Fruit fly (Drosophila melanogaster) whole organism, embryonic: Measurements from ENCODE around the gene Mct1.

ENCODE experiments used
- Atf-2 ChIP-seq: fragments of 200-800 bp; sonication (Bioruptor generic); optimal IDR thresholded peaks from 2 replicates; lab custom pipeline; 2016; ENCODE audit warnings: missing biosample characterization, missing genetic modification characterization
- Bgb ChIP-seq: fragments of 200-800 bp; sonication (Bioruptor generic); IDR thresholded peaks from 2 replicates; pipeline ENCODE4 v1.3.6; 2022; ENCODE audit warnings: missing biosample characterization, missing genetic modification characterization; ENCODE audit not compliant: partially characterized antibody
- CG1024 ChIP-seq: fragments of 200-800 bp; sonication (Bioruptor generic); IDR thresholded peaks from 2 replicates; pipeline ENCODE4 v1.3.6; 2022; ENCODE audit warnings: missing biosample characterization, missing genetic modification characterization
- CG11398 ChIP-seq: fragments of 200-800 bp; sonication (Bioruptor generic); optimal IDR thresholded peaks from 2 replicates; lab custom pipeline; 2016; ENCODE audit warnings: missing biosample characterization, missing genetic modification characterization
- CG12659 ChIP-seq: fragments of 200-800 bp; sonication (Bioruptor generic); optimal IDR thresholded peaks from 3 replicates; lab custom pipeline; 2017; ENCODE audit warnings: mild to moderate bottlenecking, missing biosample characterization, missing genetic modification reagents, missing genetic modification characterization
- CG15514 ChIP-seq: fragments of 200-800 bp; sonication (Bioruptor generic); optimal IDR thresholded peaks from 3 replicates; lab custom pipeline; 2017; ENCODE audit warnings: missing biosample characterization, missing genetic modification characterization, mild to moderate bottlenecking, moderate library complexity, missing genetic modification reagents
- CG18011 ChIP-seq: fragments of 200-800 bp; sonication (Bioruptor generic); optimal IDR thresholded peaks from 2 replicates; lab custom pipeline; 2017; ENCODE audit warnings: missing biosample characterization, missing genetic modification characterization, mild to moderate bottlenecking, moderate library complexity, missing genotype
- CG2116 ChIP-seq: fragments of 200-800 bp; sonication (Bioruptor generic); optimal IDR thresholded peaks from 3 replicates; lab custom pipeline; 2018; ENCODE audit warnings: missing biosample characterization, mild to moderate bottlenecking, missing genetic modification characterization
- CG34224 ChIP-seq: fragments of 200-800 bp; sonication (Bioruptor generic); IDR thresholded peaks from 3 replicates; pipeline ENCODE4 v1.3.6; 2022; ENCODE audit warnings: missing biosample characterization, missing genetic modification characterization; ENCODE audit not compliant: partially characterized antibody
- CG34376 ChIP-seq: fragments of 200-800 bp; sonication (Bioruptor generic); optimal IDR thresholded peaks from 2 replicates; lab custom pipeline; 2018; ENCODE audit warnings: missing biosample characterization, mild to moderate bottlenecking, missing genetic modification characterization
- CG34422 ChIP-seq: fragments of 200-800 bp; sonication (Bioruptor generic); IDR thresholded peaks from 3 replicates; pipeline ENCODE4 v1.3.6; 2022; ENCODE audit warnings: missing biosample characterization, missing genetic modification characterization
- CG6791 ChIP-seq: fragments of 200-800 bp; sonication (Bioruptor generic); IDR thresholded peaks from 3 replicates; pipeline ENCODE4 v1.3.6; 2022; ENCODE audit warnings: missing biosample characterization, missing genetic modification characterization; ENCODE audit not compliant: partially characterized antibody
- CG9437 ChIP-seq: fragments of 200-800 bp; sonication (Bioruptor generic); optimal IDR thresholded peaks from 2 replicates; lab custom pipeline; 2018; ENCODE audit warnings: missing biosample characterization, mild to moderate bottlenecking, missing genetic modification characterization
- CG9797 ChIP-seq: fragments of 200-800 bp; sonication (Bioruptor generic); optimal IDR thresholded peaks from 3 replicates; lab custom pipeline; 2018; ENCODE audit warnings: missing biosample characterization, mild to moderate bottlenecking, missing genetic modification characterization
- Doc3 ChIP-seq: fragments of 200-800 bp; sonication (Bioruptor generic); IDR thresholded peaks from 3 replicates; pipeline ENCODE4 v1.3.6; 2022; ENCODE audit warnings: missing biosample characterization, missing genetic modification characterization; ENCODE audit not compliant: partially characterized antibody
- Dref ChIP-seq: fragments of 200-800 bp; sonication (Bioruptor generic); IDR thresholded peaks from 2 replicates; pipeline ENCODE4 v1.3.6; 2022; ENCODE audit warnings: missing biosample characterization, missing genetic modification characterization
- E2f2 ChIP-seq: fragments of 200-800 bp; sonication (Bioruptor generic); IDR thresholded peaks from 2 replicates; pipeline ENCODE4 v1.3.6; 2022; ENCODE audit warnings: missing biosample characterization, missing genetic modification characterization
- Ets97D ChIP-seq: fragments of 200-800 bp; sonication (Bioruptor generic); optimal IDR thresholded peaks from 3 replicates; lab custom pipeline; 2016; ENCODE audit warnings: missing biosample characterization, missing genetic modification characterization
- Gsc ChIP-seq: fragments of 200-800 bp; sonication (Bioruptor generic); IDR thresholded peaks from 2 replicates; pipeline ENCODE4 v1.3.6; 2022; ENCODE audit warnings: missing biosample characterization, missing genetic modification characterization
- HmgZ ChIP-seq: fragments of 200-800 bp; sonication (Bioruptor generic); optimal IDR thresholded peaks from 2 replicates; lab custom pipeline; 2018; ENCODE audit warnings: missing biosample characterization, mild to moderate bottlenecking, missing genetic modification characterization
- MESR4 ChIP-seq: fragments of 200-800 bp; sonication (Bioruptor generic); optimal IDR thresholded peaks from 2 replicates; lab custom pipeline; 2018; ENCODE audit warnings: missing biosample characterization, mild to moderate bottlenecking, missing genetic modification characterization, moderate library complexity
- Max ChIP-seq: fragments of 200-800 bp; sonication (Bioruptor generic); optimal IDR thresholded peaks from 2 replicates; lab custom pipeline; 2016; ENCODE audit warnings: missing biosample characterization, mild to moderate bottlenecking, missing genetic modification characterization
- Mes4 ChIP-seq: fragments of 200-800 bp; sonication (Bioruptor generic); optimal IDR thresholded peaks from 2 replicates; lab custom pipeline; 2016; ENCODE audit warnings: missing biosample characterization, missing genetic modification characterization
- Myb ChIP-seq: fragments of 200-800 bp; sonication (Bioruptor generic); optimal IDR thresholded peaks from 2 replicates; lab custom pipeline; 2016; ENCODE audit warnings: missing biosample characterization, missing genetic modification characterization
- Pdp1 ChIP-seq, 2 experiments: fragments of 200-800 bp; sonication (Bioruptor generic); optimal IDR thresholded peaks; 3 replicates each; lab custom pipeline; 2016; ENCODE audit warnings: missing biosample characterization in 2 of 2, missing genetic modification characterization in 2 of 2, mild to moderate bottlenecking in 1 of 2, moderate library complexity in 1 of 2
- Scr ChIP-seq: fragments of 200-800 bp; sonication (Bioruptor generic); IDR thresholded peaks from 2 replicates; pipeline ENCODE4 v1.3.6; 2022; ENCODE audit warnings: missing biosample characterization, missing genetic modification characterization; ENCODE audit not compliant: partially characterized antibody
- Sry-δ ChIP-seq: fragments of 200-800 bp; sonication (Bioruptor generic); optimal IDR thresholded peaks from 2 replicates; lab custom pipeline; 2016; ENCODE audit warnings: missing biosample characterization, missing genetic modification characterization
- ato ChIP-seq: fragments of 200-800 bp; sonication (Bioruptor generic); IDR thresholded peaks from 2 replicates; pipeline ENCODE4 v1.3.6; 2022; ENCODE audit warnings: missing biosample characterization, missing genetic modification characterization; ENCODE audit not compliant: partially characterized antibody
- bbx ChIP-seq: fragments of 200-800 bp; sonication (Bioruptor generic); IDR thresholded peaks from 2 replicates; pipeline ENCODE4 v1.3.6; 2022; ENCODE audit warnings: missing biosample characterization, missing genetic modification characterization; ENCODE audit not compliant: partially characterized antibody
- cg ChIP-seq: fragments of 200-800 bp; sonication (Bioruptor generic); optimal IDR thresholded peaks from 3 replicates; lab custom pipeline; 2019; ENCODE audit warnings: missing biosample characterization, mild to moderate bottlenecking, missing genetic modification characterization, moderate library complexity
- chinmo ChIP-seq: fragments of 200-800 bp; sonication (Bioruptor generic); IDR thresholded peaks from 4 replicates; pipeline ENCODE4 v1.3.6; 2022; ENCODE audit warnings: missing biosample characterization, missing genetic modification characterization; ENCODE audit not compliant: partially characterized antibody
- crp ChIP-seq, 2 experiments: fragments of 200-800 bp; sonication (Bioruptor generic); optimal IDR thresholded peaks; 2 replicates in 1 of 2; 3 replicates in 1 of 2; lab custom pipeline; 2017; ENCODE audit warnings: missing biosample characterization in 2 of 2, missing genetic modification characterization in 2 of 2, mild to moderate bottlenecking in 1 of 2, moderate library complexity in 1 of 2
- dm ChIP-seq: fragments of 200-800 bp; sonication (Bioruptor generic); optimal IDR thresholded peaks from 3 replicates; lab custom pipeline; 2016; ENCODE audit warnings: missing biosample characterization, missing genetic modification characterization
- gsb-n ChIP-seq: fragments of 200-800 bp; sonication (Bioruptor generic); optimal IDR thresholded peaks from 3 replicates; lab custom pipeline; 2018; ENCODE audit warnings: missing biosample characterization, mild to moderate bottlenecking, missing genetic modification characterization
- hb ChIP-seq: fragments of 200-800 bp; sonication (Bioruptor generic); IDR thresholded peaks from 3 replicates; pipeline ENCODE4 v1.3.6; 2022; ENCODE audit warnings: missing biosample characterization, missing genetic modification characterization; ENCODE audit not compliant: partially characterized antibody
- hbn ChIP-seq: fragments of 200-800 bp; sonication (Bioruptor generic); IDR thresholded peaks from 2 replicates; pipeline ENCODE4 v1.3.6; 2022; ENCODE audit warnings: missing biosample characterization, missing genetic modification characterization; ENCODE audit not compliant: partially characterized antibody
- inv ChIP-seq: fragments of 200-800 bp; sonication (Bioruptor generic); IDR thresholded peaks from 2 replicates; pipeline ENCODE4 v1.3.6; 2022; ENCODE audit warnings: missing biosample characterization, missing genetic modification characterization; ENCODE audit not compliant: partially characterized antibody
- mld ChIP-seq: fragments of 200-800 bp; sonication (Bioruptor generic); IDR thresholded peaks from 3 replicates; pipeline ENCODE4 v1.3.6; 2022; ENCODE audit warnings: missing biosample characterization, missing genetic modification characterization; ENCODE audit not compliant: partially characterized antibody
- nmo ChIP-seq: fragments of 200-800 bp; sonication (Bioruptor generic); optimal IDR thresholded peaks from 2 replicates; lab custom pipeline; 2018; ENCODE audit warnings: missing biosample characterization, mild to moderate bottlenecking, missing genetic modification characterization, moderate library complexity
- phol ChIP-seq: fragments of 200-800 bp; sonication (Bioruptor generic); optimal IDR thresholded peaks from 3 replicates; lab custom pipeline; 2018; ENCODE audit warnings: missing biosample characterization, mild to moderate bottlenecking, missing genetic modification characterization, moderate library complexity
- row ChIP-seq: fragments of 200-800 bp; sonication (Bioruptor generic); IDR thresholded peaks from 3 replicates; pipeline ENCODE4 v1.3.6; 2022; ENCODE audit warnings: missing biosample characterization, missing genetic modification characterization
- sna ChIP-seq: fragments of 200-800 bp; sonication (Bioruptor generic); IDR thresholded peaks from 2 replicates; pipeline ENCODE4 v1.3.6; 2022; ENCODE audit warnings: missing biosample characterization, missing genetic modification characterization; ENCODE audit not compliant: partially characterized antibody
- ssp ChIP-seq: fragments of 200-800 bp; sonication (Bioruptor generic); IDR thresholded peaks from 2 replicates; pipeline ENCODE4 v1.3.6; 2022; ENCODE audit warnings: missing biosample characterization, missing genetic modification characterization
- stwl ChIP-seq: fragments of 200-800 bp; sonication (Bioruptor generic); optimal IDR thresholded peaks from 3 replicates; lab custom pipeline; 2018; ENCODE audit warnings: missing biosample characterization, mild to moderate bottlenecking, missing genetic modification characterization, moderate library complexity
- unc-4 ChIP-seq: fragments of 200-800 bp; sonication (Bioruptor generic); IDR thresholded peaks from 2 replicates; pipeline ENCODE4 v1.3.6; 2022; ENCODE audit warnings: missing biosample characterization, missing genetic modification characterization; ENCODE audit not compliant: partially characterized antibody
- vnd ChIP-seq: fragments of 200-800 bp; sonication (Bioruptor generic); IDR thresholded peaks from 3 replicates; pipeline ENCODE4 v1.3.6; 2022; ENCODE audit warnings: missing biosample characterization, missing genetic modification characterization; ENCODE audit not compliant: partially characterized antibody
- zen2 ChIP-seq: fragments of 200-800 bp; sonication (Bioruptor generic); IDR thresholded peaks from 3 replicates; pipeline ENCODE4 v1.3.6; 2022; ENCODE audit warnings: missing biosample characterization, missing genetic modification characterization; ENCODE audit not compliant: partially characterized antibody
- zfh2 ChIP-seq: fragments of 200-800 bp; sonication (Bioruptor generic); optimal IDR thresholded peaks from 2 replicates; lab custom pipeline; 2016; ENCODE audit warnings: missing biosample characterization, missing genetic modification characterization

Gene Mct1

dm6 chrX:2241842-2242241, 52.9 kb downstream of the Mct1 start, which contains the start of gene kz (continued):
- peak; percentile 85 for TF ChIP-seq Scr
- peak; percentile 55 for TF ChIP-seq HmgZ (tag; lab: Kevin White, UChicago)
- no peak for TF ChIP-seq Mes4
- TF ChIP-seq CG18011 (GFP tag; lab: Kevin White, UChicago), result no peak
- TF ChIP-seq CG34422 (GFP tag; lab: Robert Waterston, UW), result 0 out of 3 replicates have a peak, but pooled peaks have one; percentile 17
- TF ChIP-seq E2f2 (GFP tag; lab: Robert Waterston, UW), result peak; percentile 64
- TF ChIP-seq zen2 (GFP tag; lab: Robert Waterston, UW), result peak; percentile 88
- TF ChIP-seq Max (GFP tag; lab: Kevin White, UChicago), result peak; percentile 87
- peak; percentile 64 for TF ChIP-seq CG12659 (GFP tag; lab: Kevin White, UChicago)
- peak; percentile 95 for TF ChIP-seq vnd (GFP tag; lab: Robert Waterston, UW)
- TF ChIP-seq hb, result peak; percentile 99
- TF ChIP-seq CG11398 (GFP tag; lab: Kevin White, UChicago), result no peak
- peak; percentile 34 for TF ChIP-seq phol
- no peak for TF ChIP-seq Atf-2 (GFP tag; lab: Kevin White, UChicago)
- TF ChIP-seq CG9797 (GFP tag; lab: Kevin White, UChicago), result peak; percentile 45
- peak; percentile 34 for TF ChIP-seq Myb (GFP tag; lab: Kevin White, UChicago)
- TF ChIP-seq nmo (GFP tag; lab: Kevin White, UChicago), result peak; percentile 39
- peak; percentile 96 for TF ChIP-seq mld
- TF ChIP-seq CG9437 (GFP tag; lab: Kevin White, UChicago), result peak; percentile 51
- peak; percentile 97 for TF ChIP-seq ato (GFP tag; lab: Robert Waterston, UW)
- peak; percentile 57; the same call in 1 of the 3 replicates for TF ChIP-seq row (GFP tag; lab: Robert Waterston, UW)
- TF ChIP-seq CG2116 (GFP tag; lab: Kevin White, UChicago), result peak; percentile 81
- TF ChIP-seq ssp, result peak; percentile 94
- peak; percentile 60 for TF ChIP-seq Ets97D (GFP tag; lab: Kevin White, UChicago)
- TF ChIP-seq stwl (tag; lab: Kevin White, UChicago), result peak; percentile 88
- TF ChIP-seq chinmo (GFP tag; lab: Robert Waterston, UW), result peak; percentile 97
- peak; percentile 59; the same call in 1 of the 2 replicates for TF ChIP-seq sna (GFP tag; lab: Robert Waterston, UW)
- TF ChIP-seq crp (GFP tag; optimal IDR thresholded peaks at IDR 0.05; lab: Kevin White, UChicago), result peak in 1 of 2 experiments; percentile 25
- TF ChIP-seq gsb-n, result no peak
- peak; percentile 75 for TF ChIP-seq unc-4 (GFP tag; lab: Robert Waterston, UW)
- TF ChIP-seq Doc3, result peak; percentile 77
- no peak for TF ChIP-seq CG34376 (GFP tag; lab: Kevin White, UChicago)
- TF ChIP-seq Bgb (GFP tag; lab: Robert Waterston, UW), result peak; percentile 97
- no peak for TF ChIP-seq Gsc (GFP tag; lab: Robert Waterston, UW)
- TF ChIP-seq cg (GFP tag; lab: Kevin White, UChicago), result peak; percentile 23
- no peak for TF ChIP-seq Pdp1 (GFP tag; optimal IDR thresholded peaks at IDR 0.05; lab: Kevin White, UChicago)
- TF ChIP-seq MESR4 (GFP tag; lab: Kevin White, UChicago), result peak; percentile 67
- peak; percentile 98 for TF ChIP-seq CG6791 (GFP tag; lab: Robert Waterston, UW)
- peak; percentile 94 for TF ChIP-seq CG34224 (GFP tag; lab: Robert Waterston, UW)
- TF ChIP-seq CG1024, result peak; percentile 75
- peak; percentile 94 for TF ChIP-seq bbx (GFP tag; lab: Robert Waterston, UW)
- TF ChIP-seq CG15514, result peak; percentile 74
- TF ChIP-seq zfh2 (GFP tag; lab: Kevin White, UChicago), result no peak
- peak; percentile 61 for TF ChIP-seq hbn (GFP tag; lab: Robert Waterston, UW)
- peak; percentile 97 for TF ChIP-seq Dref (GFP tag; lab: Robert Waterston, UW)
- TF ChIP-seq inv (GFP tag; lab: Robert Waterston, UW), result peak; percentile 88
- TF ChIP-seq dm (GFP tag; lab: Kevin White, UChicago), result peak; percentile 92
- peak; percentile 79 for TF ChIP-seq Sry-δ (GFP tag; lab: Kevin White, UChicago)
